Fruit fly (Drosophila melanogaster): Measurements from ENCODE around the gene CG15473.

DNA sequence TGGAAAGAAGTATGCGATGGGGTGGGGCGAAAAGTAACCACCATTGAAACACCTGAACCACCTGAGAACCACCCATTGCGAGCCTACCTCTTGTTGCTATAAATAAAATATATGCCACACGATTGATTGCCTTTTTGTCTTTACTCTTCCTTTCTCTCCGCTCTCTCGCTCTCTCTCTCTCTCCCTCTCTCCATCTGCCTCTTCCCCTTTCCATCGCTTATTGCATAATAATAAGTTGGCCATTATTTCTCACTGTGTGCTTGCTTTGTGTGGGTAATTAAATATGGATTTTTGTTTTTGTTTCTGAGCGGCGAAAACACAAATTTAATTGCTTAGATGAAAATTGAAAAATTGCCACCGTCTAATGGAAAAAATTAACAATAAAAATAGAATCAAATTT lies 39.8 kb upstream of the CG15473 start:
- TF ChIP-seq CG16779 (tag; optimal IDR thresholded peaks at IDR 0.05) (no peak), fd59A (GFP tag; optimal IDR thresholded peaks at IDR 0.05) (no peak), CG11294 (GFP tag; IDR thresholded peaks at IDR 0.05) (no peak), fd85E (GFP tag; optimal IDR thresholded peaks at IDR 0.05) (no peak), CG32006 (GFP tag; optimal IDR thresholded peaks at IDR 0.05) (no peak)
